Fruit fly (Drosophila melanogaster) whole organism, wandering third instar larva: ENCODE measurements around the gene CG7376.
"Not testable (repeated sequence)": the region's sequence is repeated elsewhere in the genome, so short reads cannot be mapped to it uniquely, and the experiment has no call there.

Source experiments
- Rel ChIP-seq, 2 experiments: fragments of 200-800 bp; sonication (Bioruptor generic) in 1 of 2; optimal IDR thresholded peaks; 2 replicates in 1 of 2; 3 replicates in 1 of 2; lab custom pipeline; 2016 to 2019; ENCODE audit warnings: mild to moderate bottlenecking in 2 of 2, missing biosample characterization in 2 of 2, missing genetic modification characterization in 2 of 2, moderate library complexity in 1 of 2
- usp ChIP-seq: fragments of >200 bp; optimal IDR thresholded peaks from 2 replicates; lab custom pipeline; 2017; ENCODE audit warnings: missing biosample characterization, missing genetic modification characterization

DNA sequence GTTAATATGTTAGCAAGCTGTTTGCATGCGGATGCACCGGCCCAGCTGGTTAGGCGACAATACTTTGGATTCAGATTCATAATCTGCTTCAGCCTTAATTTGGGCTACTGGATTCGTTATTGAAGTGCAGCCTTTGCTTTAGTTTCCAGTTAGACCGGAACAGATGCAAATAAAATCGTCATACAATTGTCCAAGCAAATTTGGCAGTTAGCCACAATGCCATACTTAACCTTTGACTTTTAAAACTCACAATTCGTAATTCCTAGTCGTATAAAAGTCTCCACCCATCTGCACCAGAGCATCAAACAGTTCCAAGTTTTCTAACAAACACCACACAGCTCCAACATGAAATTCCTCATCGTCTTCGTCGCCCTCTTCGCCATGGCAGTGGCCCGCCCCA lies 24.8 kb upstream of the CG7376 start, which contains the start of gene Lcp65Ab1:
- not testable (repeated sequence) for TF ChIP-seq Rel (GFP tag; optimal IDR thresholded peaks at IDR 0.05; lab: Kevin White, UChicago); Rel (tag; optimal IDR thresholded peaks at IDR 0.05; lab: Kevin White, UChicago); usp (GFP tag; lab: Kevin White, UChicago)
